Worm (Caenorhabditis elegans) whole organism, late embryonic: ENCODE results near the gene H01G02.4.

Source experiments
- ceh-18 ChIP-seq: sonication (generic microtip); optimal IDR thresholded peaks from 2 replicates; lab custom pipeline; 2016; ENCODE audit warnings: missing genetic modification characterization, missing compliant biosample characterization
- ceh-31 ChIP-seq: sonication (generic microtip); optimal IDR thresholded peaks from 2 replicates; lab custom pipeline; 2016; ENCODE audit warnings: missing genetic modification characterization, missing compliant biosample characterization
- elt-2 ChIP-seq: sonication (generic microtip); optimal IDR thresholded peaks from 2 replicates; lab custom pipeline; 2016; ENCODE audit warnings: missing genetic modification reagents, missing genetic modification characterization, missing compliant biosample characterization
- hlh-6 ChIP-seq: sonication (generic microtip); optimal IDR thresholded peaks from 2 replicates; lab custom pipeline; 2016; ENCODE audit warnings: missing genotype, missing genetic modification characterization, missing compliant biosample characterization
- nfya-1 ChIP-seq: sonication (generic microtip); optimal IDR thresholded peaks from 2 replicates; lab custom pipeline; 2017; ENCODE audit warnings: missing genetic modification characterization, mild to moderate bottlenecking, missing compliant biosample characterization, antibody characterized with exemption, moderate library complexity
- npax-4 ChIP-seq: sonication (generic microtip); optimal IDR thresholded peaks from 2 replicates; lab custom pipeline; 2016; ENCODE audit warnings: missing genetic modification characterization, missing compliant biosample characterization
- pag-3 ChIP-seq: sonication (generic microtip); optimal IDR thresholded peaks from 2 replicates; lab custom pipeline; 2016; ENCODE audit warnings: missing compliant biosample characterization, missing genetic modification characterization, borderline replicate concordance
- pha-2 ChIP-seq: sonication (generic microtip); optimal IDR thresholded peaks from 2 replicates; lab custom pipeline; 2017; ENCODE audit warnings: mild to moderate bottlenecking, missing genetic modification characterization, missing compliant biosample characterization
- sox-4 ChIP-seq: sonication (generic microtip); optimal IDR thresholded peaks from 2 replicates; lab custom pipeline; 2017; ENCODE audit warnings: mild to moderate bottlenecking, missing genetic modification characterization, inconsistent platforms, missing compliant biosample characterization
- tbx-2 ChIP-seq: sonication (generic microtip); optimal IDR thresholded peaks from 2 replicates; lab custom pipeline; 2016; ENCODE audit warnings: missing genetic modification characterization, missing compliant biosample characterization
- unc-3 ChIP-seq, 2 experiments: fragments of 200-800 bp in 1 of 2; sonication (Bioruptor generic) in 1 of 2; sonication (generic microtip) in 1 of 2; conservative IDR thresholded peaks in 1 of 2; optimal IDR thresholded peaks in 1 of 2; 2 replicates each; pipeline versions ENCODE4 v1.3.6 to Lab custom; 2016 to 2022; ENCODE audit warnings: missing compliant biosample characterization in 2 of 2, missing genetic modification characterization in 2 of 2, missing genetic modification reagents in 1 of 2
- unc-42 ChIP-seq: sonication (generic microtip); optimal IDR thresholded peaks from 2 replicates; lab custom pipeline; 2016; ENCODE audit warnings: missing genotype, missing genetic modification characterization, missing compliant biosample characterization
- unc-55 ChIP-seq: sonication (generic microtip); optimal IDR thresholded peaks from 2 replicates; lab custom pipeline; 2017; ENCODE audit warnings: missing biosample characterization, missing genetic modification reagents, missing genetic modification characterization
- zip-5 ChIP-seq: sonication (generic microtip); optimal IDR thresholded peaks from 2 replicates; lab custom pipeline; 2016; ENCODE audit warnings: missing genetic modification characterization, missing compliant biosample characterization

- TF ChIP-seq pha-2 (tag; lab: Kevin White, UChicago) (no peak), sox-4 (tag; lab: Kevin White, UChicago) (no peak), ceh-31 (tag; lab: Kevin White, UChicago) (no peak), hlh-6 (tag; lab: Kevin White, UChicago) (no peak), zip-5 (tag; lab: Kevin White, UChicago) (no peak), elt-2 (tag; lab: Kevin White, UChicago) (no peak), ceh-18 (tag; lab: Kevin White, UChicago) (no peak), pag-3 (tag; lab: Kevin White, UChicago) (no peak), unc-42 (tag; lab: Kevin White, UChicago) (no peak), nfya-1 (no peak), unc-55 (GFP tag; lab: Kevin White, UChicago) (no peak), unc-3 (GFP tag; conservative IDR thresholded peaks at IDR 0.05; lab: Robert Waterston, UW) (no peak), unc-3 (tag; optimal IDR thresholded peaks at IDR 0.05; lab: Kevin White, UChicago) (no peak), npax-4 (no peak), tbx-2 (tag; lab: Kevin White, UChicago) (no peak)
Observed at ce11 chrIV:11787793-11788192, 15.2 kb downstream of the H01G02.4 start.
